Fruit fly (Drosophila melanogaster) whole organism, embryonic: Measurements from ENCODE around the gene CG7408.

ENCODE experiments used
- B-H1 ChIP-seq: fragments of 200-800 bp; sonication (Bioruptor generic); IDR thresholded peaks from 3 replicates; pipeline ENCODE4 v1.3.6; 2022; ENCODE audit warnings: missing biosample characterization, missing genetic modification characterization
- B-H2 ChIP-seq: fragments of 200-800 bp; sonication (Bioruptor generic); optimal IDR thresholded peaks from 2 replicates; lab custom pipeline; 2018; ENCODE audit warnings: missing biosample characterization, mild to moderate bottlenecking, missing genetic modification characterization
- BtbVII ChIP-seq: fragments of 200-800 bp; sonication (Bioruptor generic); optimal IDR thresholded peaks from 3 replicates; lab custom pipeline; 2017; ENCODE audit warnings: missing biosample characterization, mild to moderate bottlenecking, missing genetic modification characterization
- CG10543 ChIP-seq: fragments of 200-800 bp; sonication (Bioruptor generic); optimal IDR thresholded peaks from 3 replicates; lab custom pipeline; 2017; ENCODE audit warnings: missing biosample characterization, mild to moderate bottlenecking, missing genetic modification characterization, moderate library complexity
- CG13287 ChIP-seq: fragments of 200-800 bp; sonication (Bioruptor generic); IDR thresholded peaks from 2 replicates; pipeline ENCODE4 v1.3.6; 2022; ENCODE audit warnings: missing biosample characterization, missing genetic modification characterization; ENCODE audit not compliant: partially characterized antibody
- CG13296 ChIP-seq: fragments of 200-800 bp; sonication (Bioruptor generic); optimal IDR thresholded peaks from 3 replicates; lab custom pipeline; 2018; ENCODE audit warnings: missing biosample characterization, mild to moderate bottlenecking, missing genetic modification characterization
- CG13624 ChIP-seq: fragments of 200-800 bp; sonication (Bioruptor generic); optimal IDR thresholded peaks from 2 replicates; lab custom pipeline; 2016; ENCODE audit warnings: missing biosample characterization, missing genetic modification characterization
- CG14441 ChIP-seq: fragments of 200-800 bp; sonication (Bioruptor generic); IDR thresholded peaks from 2 replicates; pipeline ENCODE4 v1.3.6; 2022; ENCODE audit warnings: missing biosample characterization, missing genetic modification characterization
- CG15514 ChIP-seq: fragments of 200-800 bp; sonication (Bioruptor generic); optimal IDR thresholded peaks from 3 replicates; lab custom pipeline; 2017; ENCODE audit warnings: missing biosample characterization, missing genetic modification characterization, mild to moderate bottlenecking, moderate library complexity, missing genetic modification reagents
- CG17359 ChIP-seq: fragments of 200-800 bp; sonication (Bioruptor generic); optimal IDR thresholded peaks from 3 replicates; lab custom pipeline; 2018; ENCODE audit warnings: missing biosample characterization, mild to moderate bottlenecking, missing genetic modification characterization, moderate library complexity
- CG18011 ChIP-seq: fragments of 200-800 bp; sonication (Bioruptor generic); optimal IDR thresholded peaks from 2 replicates; lab custom pipeline; 2017; ENCODE audit warnings: missing biosample characterization, missing genetic modification characterization, mild to moderate bottlenecking, moderate library complexity, missing genotype
- CG1832 ChIP-seq: fragments of 200-800 bp; sonication (Bioruptor generic); optimal IDR thresholded peaks from 2 replicates; lab custom pipeline; 2017; ENCODE audit warnings: missing biosample characterization, mild to moderate bottlenecking, missing genetic modification characterization, inconsistent platforms
- CG18599 ChIP-seq: fragments of 200-800 bp; sonication (Bioruptor generic); optimal IDR thresholded peaks from 3 replicates; lab custom pipeline; 2017; ENCODE audit warnings: missing biosample characterization, missing genetic modification characterization, mild to moderate bottlenecking, moderate library complexity, missing genetic modification reagents
- CG2120 ChIP-seq: fragments of 200-800 bp; sonication (Bioruptor generic); optimal IDR thresholded peaks from 3 replicates; lab custom pipeline; 2016; ENCODE audit warnings: missing biosample characterization, missing genetic modification characterization
- CG30403 ChIP-seq: fragments of 200-800 bp; sonication (Bioruptor generic); optimal IDR thresholded peaks from 3 replicates; lab custom pipeline; 2016; ENCODE audit warnings: missing biosample characterization, missing genetic modification characterization
- CG34422 ChIP-seq: fragments of 200-800 bp; sonication (Bioruptor generic); IDR thresholded peaks from 3 replicates; pipeline ENCODE4 v1.3.6; 2022; ENCODE audit warnings: missing biosample characterization, missing genetic modification characterization
- CG3995 ChIP-seq: fragments of 200-800 bp; sonication (Bioruptor generic); optimal IDR thresholded peaks from 3 replicates; lab custom pipeline; 2016; ENCODE audit warnings: missing biosample characterization, missing genetic modification characterization
- CG4424 ChIP-seq: fragments of 200-800 bp; sonication (Bioruptor generic); optimal IDR thresholded peaks from 3 replicates; lab custom pipeline; 2016; ENCODE audit warnings: missing biosample characterization, missing genetic modification characterization
- CG5180 ChIP-seq: fragments of 200-800 bp; sonication (Bioruptor generic); optimal IDR thresholded peaks from 3 replicates; lab custom pipeline; 2017; ENCODE audit warnings: missing biosample characterization, missing genetic modification characterization, mild to moderate bottlenecking, moderate library complexity, missing genetic modification reagents
- CG8944 ChIP-seq: fragments of 200-800 bp; sonication (Bioruptor generic); optimal IDR thresholded peaks from 3 replicates; lab custom pipeline; 2016; ENCODE audit warnings: missing biosample characterization, missing genetic modification characterization
- Deaf1 ChIP-seq: fragments of 200-800 bp; optimal IDR thresholded peaks from 3 replicates; lab custom pipeline; 2019; ENCODE audit warnings: missing biosample characterization, mild to moderate bottlenecking, missing genetic modification characterization, moderate library complexity
- Fer1 ChIP-seq: fragments of 200-800 bp; sonication (Bioruptor generic); optimal IDR thresholded peaks from 2 replicates; lab custom pipeline; 2017; ENCODE audit warnings: missing biosample characterization, mild to moderate bottlenecking, missing genetic modification characterization
- HmgZ ChIP-seq: fragments of 200-800 bp; sonication (Bioruptor generic); optimal IDR thresholded peaks from 2 replicates; lab custom pipeline; 2018; ENCODE audit warnings: missing biosample characterization, mild to moderate bottlenecking, missing genetic modification characterization
- Hr39 ChIP-seq: fragments of >200 bp; optimal IDR thresholded peaks from 2 replicates; lab custom pipeline; 2017
- Hsf ChIP-seq: fragments of 200-800 bp; sonication (Bioruptor generic); optimal IDR thresholded peaks from 3 replicates; lab custom pipeline; 2016; ENCODE audit warnings: missing biosample characterization, missing genetic modification characterization
- Myb ChIP-seq: fragments of 200-800 bp; sonication (Bioruptor generic); optimal IDR thresholded peaks from 2 replicates; lab custom pipeline; 2016; ENCODE audit warnings: missing biosample characterization, missing genetic modification characterization
- Optix ChIP-seq: fragments of 200-800 bp; sonication (Bioruptor generic); IDR thresholded peaks from 3 replicates; pipeline ENCODE4 v1.3.6; 2022; ENCODE audit warnings: missing biosample characterization, missing genetic modification characterization
- Ptx1 ChIP-seq: fragments of 200-800 bp; sonication (Bioruptor generic); IDR thresholded peaks from 2 replicates; pipeline ENCODE4 v1.3.6; 2022; ENCODE audit warnings: missing biosample characterization, missing genetic modification characterization
- Sry-δ ChIP-seq: fragments of 200-800 bp; sonication (Bioruptor generic); optimal IDR thresholded peaks from 2 replicates; lab custom pipeline; 2016; ENCODE audit warnings: missing biosample characterization, missing genetic modification characterization
- YL-1 ChIP-seq: fragments of 200-800 bp; sonication (Bioruptor generic); optimal IDR thresholded peaks from 3 replicates; lab custom pipeline; 2017; ENCODE audit warnings: missing biosample characterization, mild to moderate bottlenecking, missing genetic modification characterization
- ash1 ChIP-seq: fragments of 200-800 bp; sonication (Bioruptor generic); optimal IDR thresholded peaks from 2 replicates; lab custom pipeline; 2018; ENCODE audit warnings: missing biosample characterization, mild to moderate bottlenecking, missing genetic modification characterization
- bowl ChIP-seq: fragments of 200-800 bp; sonication (Bioruptor generic); IDR thresholded peaks from 2 replicates; pipeline ENCODE4 v1.3.6; 2022; ENCODE audit warnings: missing biosample characterization, missing genetic modification characterization
- chinmo ChIP-seq: fragments of 200-800 bp; sonication (Bioruptor generic); IDR thresholded peaks from 4 replicates; pipeline ENCODE4 v1.3.6; 2022; ENCODE audit warnings: missing biosample characterization, missing genetic modification characterization; ENCODE audit not compliant: partially characterized antibody
- dysf ChIP-seq: fragments of 200-800 bp; sonication (Bioruptor generic); IDR thresholded peaks from 3 replicates; pipeline ENCODE4 v1.3.6; 2022; ENCODE audit warnings: missing biosample characterization, missing genetic modification characterization
- exex ChIP-seq: fragments of 200-800 bp; sonication (Bioruptor generic); optimal IDR thresholded peaks from 4 replicates; lab custom pipeline; 2018; ENCODE audit warnings: missing biosample characterization, mild to moderate bottlenecking, missing genetic modification characterization, moderate library complexity
- ftz-f1 ChIP-seq: fragments of 200-800 bp; sonication (Bioruptor generic); optimal IDR thresholded peaks from 2 replicates; lab custom pipeline; 2016; ENCODE audit warnings: missing biosample characterization, missing genetic modification characterization
- insv ChIP-seq, 2 experiments: fragments of 200-800 bp; sonication (Bioruptor generic); optimal IDR thresholded peaks; 3 replicates each; lab custom pipeline; 2016 to 2018; ENCODE audit warnings: missing biosample characterization in 2 of 2, missing genetic modification characterization in 2 of 2
- inv ChIP-seq: fragments of 200-800 bp; sonication (Bioruptor generic); IDR thresholded peaks from 2 replicates; pipeline ENCODE4 v1.3.6; 2022; ENCODE audit warnings: missing biosample characterization, missing genetic modification characterization; ENCODE audit not compliant: partially characterized antibody
- lov ChIP-seq, 2 experiments: fragments of 200-800 bp in 1 of 2; fragments of >200 bp in 1 of 2; sonication (Bioruptor generic) in 1 of 2; IDR thresholded peaks in 1 of 2; optimal IDR thresholded peaks in 1 of 2; 2 replicates in 1 of 2; 3 replicates in 1 of 2; pipeline versions ENCODE4 v1.3.6 to Lab custom; 2017 to 2022; ENCODE audit warnings: missing biosample characterization in 1 of 2, missing genetic modification characterization in 1 of 2
- mirr ChIP-seq: fragments of 200-800 bp; sonication (Bioruptor generic); optimal IDR thresholded peaks from 3 replicates; lab custom pipeline; 2018; ENCODE audit warnings: missing biosample characterization, mild to moderate bottlenecking, missing genetic modification characterization
- nerfin-2 ChIP-seq: fragments of 200-800 bp; sonication (Bioruptor generic); IDR thresholded peaks from 2 replicates; pipeline ENCODE4 v1.3.6; 2022; ENCODE audit warnings: missing biosample characterization, missing genetic modification characterization; ENCODE audit not compliant: partially characterized antibody
- pho ChIP-seq: fragments of 200-800 bp; sonication (Bioruptor generic); optimal IDR thresholded peaks from 2 replicates; lab custom pipeline; 2016; ENCODE audit warnings: missing biosample characterization, missing genetic modification characterization
- pita ChIP-seq: fragments of 200-800 bp; sonication (Bioruptor generic); optimal IDR thresholded peaks from 2 replicates; lab custom pipeline; 2017; ENCODE audit warnings: missing biosample characterization, mild to moderate bottlenecking, missing genetic modification characterization
- row ChIP-seq: fragments of 200-800 bp; sonication (Bioruptor generic); IDR thresholded peaks from 3 replicates; pipeline ENCODE4 v1.3.6; 2022; ENCODE audit warnings: missing biosample characterization, missing genetic modification characterization
- sna ChIP-seq: fragments of 200-800 bp; sonication (Bioruptor generic); IDR thresholded peaks from 2 replicates; pipeline ENCODE4 v1.3.6; 2022; ENCODE audit warnings: missing biosample characterization, missing genetic modification characterization; ENCODE audit not compliant: partially characterized antibody
- sob ChIP-seq: fragments of 200-800 bp; sonication (Bioruptor generic); IDR thresholded peaks from 2 replicates; pipeline ENCODE4 v1.3.6; 2022; ENCODE audit warnings: missing biosample characterization, missing genetic modification characterization
- tgo ChIP-seq: fragments of 200-800 bp; sonication (Bioruptor generic); IDR thresholded peaks from 3 replicates; pipeline ENCODE4 v1.3.6; 2022; ENCODE audit warnings: missing biosample characterization, missing genetic modification characterization
- wdn ChIP-seq: fragments of 200-800 bp; sonication (Bioruptor generic); IDR thresholded peaks from 2 replicates; pipeline ENCODE4 v1.3.6; 2022; ENCODE audit warnings: missing biosample characterization, missing genetic modification characterization
- zfh2 ChIP-seq: fragments of 200-800 bp; sonication (Bioruptor generic); optimal IDR thresholded peaks from 2 replicates; lab custom pipeline; 2016; ENCODE audit warnings: missing biosample characterization, missing genetic modification characterization

CG7408 gene

dm6 chr3L:17841085-17841606 is 37.8 kb upstream of the CG7408 start, which contains the start of gene CG5577 (continued):
- TF ChIP-seq exex (tag; lab: Kevin White, UChicago) = peak; percentile 50
- TF ChIP-seq wdn (GFP tag; lab: Robert Waterston, UW) = no peak
- TF ChIP-seq YL-1 (GFP tag; lab: Kevin White, UChicago) = no peak
- TF ChIP-seq CG3995 (GFP tag; lab: Kevin White, UChicago) = peak; percentile 75
- peak; percentile 78 for TF ChIP-seq sna (GFP tag; lab: Robert Waterston, UW)
- no peak; the same call in 1 of the 2 replicates for TF ChIP-seq sob (GFP tag; lab: Robert Waterston, UW)
- TF ChIP-seq chinmo (GFP tag; lab: Robert Waterston, UW) = peak; percentile 86; the same call in 3 of the 4 replicates
- peak; percentile 9 for TF ChIP-seq zfh2
- peak; percentile 8 for TF ChIP-seq Sry-δ
- no peak for TF ChIP-seq CG18011 (GFP tag; lab: Kevin White, UChicago)
- TF ChIP-seq HmgZ = peak; percentile 75
- TF ChIP-seq pho (GFP tag; lab: Kevin White, UChicago) = peak; percentile 11
- TF ChIP-seq ftz-f1 = peak; percentile 98
- 0 out of 2 replicates have a peak, but pooled peaks have one; percentile 16 for TF ChIP-seq nerfin-2 (GFP tag; lab: Robert Waterston, UW)
- TF ChIP-seq CG4424 (GFP tag; lab: Kevin White, UChicago) = no peak
- TF ChIP-seq dysf = 0 out of 3 replicates have a peak, but pooled peaks have one; percentile 12
- TF ChIP-seq insv (GFP tag; optimal IDR thresholded peaks at IDR 0.05; lab: Kevin White, UChicago) = no peak
- no peak for TF ChIP-seq Fer1 (GFP tag; lab: Kevin White, UChicago)
- no peak for TF ChIP-seq bowl (GFP tag; lab: Robert Waterston, UW)
- no peak for TF ChIP-seq B-H1 (GFP tag; lab: Robert Waterston, UW)
- TF ChIP-seq CG13296 (GFP tag; lab: Kevin White, UChicago) = peak; percentile 55
- no peak for TF ChIP-seq CG18599
- peak; percentile 7 for TF ChIP-seq BtbVII (GFP tag; lab: Kevin White, UChicago)
- TF ChIP-seq Ptx1 = no peak
- no peak for TF ChIP-seq ash1
- TF ChIP-seq Myb (GFP tag; lab: Kevin White, UChicago) = peak; percentile 10
- TF ChIP-seq tgo = no peak
- peak; percentile 31 for TF ChIP-seq B-H2
- TF ChIP-seq mirr (GFP tag; lab: Kevin White, UChicago) = peak; percentile 57
- TF ChIP-seq Deaf1 (tag; lab: Kevin White, UChicago) = peak; percentile 78
- no peak for TF ChIP-seq CG17359 (tag; lab: Kevin White, UChicago)
- peak; percentile 41; the same call in 1 of the 3 replicates for TF ChIP-seq CG34422 (GFP tag; lab: Robert Waterston, UW)
- TF ChIP-seq CG5180 (GFP tag; lab: Kevin White, UChicago) = no peak
- TF ChIP-seq inv = peak; percentile 45; the same call in 1 of the 2 replicates
- TF ChIP-seq CG10543 (GFP tag; lab: Kevin White, UChicago) = peak; percentile 79
- no peak for TF ChIP-seq lov (optimal IDR thresholded peaks at IDR 0.05; lab: Kevin White, UChicago)
- TF ChIP-seq lov (GFP tag; IDR thresholded peaks at IDR 0.05; lab: Robert Waterston, UW) = 0 out of 3 replicates have a peak, but pooled peaks have one; percentile 9
- TF ChIP-seq CG8944 (GFP tag; lab: Kevin White, UChicago) = no peak
- TF ChIP-seq row (GFP tag; lab: Robert Waterston, UW) = peak; percentile 74
- TF ChIP-seq CG13287 (GFP tag; lab: Robert Waterston, UW) = peak; percentile 90
- no peak for TF ChIP-seq CG14441 (GFP tag; lab: Robert Waterston, UW)
- TF ChIP-seq Hr39 (lab: Kevin White, UChicago) = no peak
- no peak for TF ChIP-seq CG30403 (GFP tag; lab: Kevin White, UChicago)
- no peak for TF ChIP-seq Optix (GFP tag; lab: Robert Waterston, UW)
- TF ChIP-seq CG2120 (GFP tag; lab: Kevin White, UChicago) = peak; percentile 56
- TF ChIP-seq CG15514 = peak; percentile 56
- TF ChIP-seq CG1832 (GFP tag; lab: Kevin White, UChicago) = peak; percentile 38
- peak; percentile 27 for TF ChIP-seq CG13624 (GFP tag; lab: Kevin White, UChicago)
- TF ChIP-seq Hsf (GFP tag; lab: Kevin White, UChicago) = peak; percentile 7
- TF ChIP-seq pita (GFP tag; lab: Kevin White, UChicago) = no peak
